Fruit fly (Drosophila melanogaster) whole organism, prepupa: ENCODE measurements around the gene Shawn.

ENCODE experiments used
- CG3032 ChIP-seq: fragments of 200-800 bp; optimal IDR thresholded peaks from 2 replicates; lab custom pipeline; 2019; ENCODE audit warnings: missing biosample characterization, mild to moderate bottlenecking, missing genetic modification characterization, moderate library complexity
- CG6276 ChIP-seq: fragments of 200-800 bp; sonication (Bioruptor generic); optimal IDR thresholded peaks from 2 replicates; lab custom pipeline; 2017; ENCODE audit warnings: missing biosample characterization, mild to moderate bottlenecking, missing genetic modification characterization
- CG6792 ChIP-seq: fragments of 200-800 bp; sonication (Bioruptor generic); optimal IDR thresholded peaks from 3 replicates; lab custom pipeline; 2016; ENCODE audit warnings: missing biosample characterization, missing genetic modification characterization
- Gug ChIP-seq: fragments of 200-800 bp; sonication (Bioruptor generic); IDR thresholded peaks from 2 replicates; pipeline ENCODE4 v1.3.6; 2022; ENCODE audit warnings: missing biosample characterization, missing genetic modification characterization
- Hr39 ChIP-seq: fragments of 200-800 bp; sonication (Bioruptor generic); optimal IDR thresholded peaks from 2 replicates; lab custom pipeline; 2016; ENCODE audit warnings: missing biosample characterization, missing genetic modification characterization
- esn ChIP-seq: fragments of 200-800 bp; sonication (Bioruptor generic); optimal IDR thresholded peaks from 2 replicates; lab custom pipeline; 2016; ENCODE audit warnings: missing biosample characterization, mild to moderate bottlenecking, missing genetic modification characterization, moderate library complexity
- ss ChIP-seq, 2 experiments: fragments of 200-800 bp; sonication (Bioruptor generic); optimal IDR thresholded peaks; 2 replicates in 1 of 2; 3 replicates in 1 of 2; lab custom pipeline; 2017 to 2018; ENCODE audit warnings: mild to moderate bottlenecking in 2 of 2, missing biosample characterization in 2 of 2, missing genetic modification characterization in 2 of 2, moderate library complexity in 1 of 2

DNA sequence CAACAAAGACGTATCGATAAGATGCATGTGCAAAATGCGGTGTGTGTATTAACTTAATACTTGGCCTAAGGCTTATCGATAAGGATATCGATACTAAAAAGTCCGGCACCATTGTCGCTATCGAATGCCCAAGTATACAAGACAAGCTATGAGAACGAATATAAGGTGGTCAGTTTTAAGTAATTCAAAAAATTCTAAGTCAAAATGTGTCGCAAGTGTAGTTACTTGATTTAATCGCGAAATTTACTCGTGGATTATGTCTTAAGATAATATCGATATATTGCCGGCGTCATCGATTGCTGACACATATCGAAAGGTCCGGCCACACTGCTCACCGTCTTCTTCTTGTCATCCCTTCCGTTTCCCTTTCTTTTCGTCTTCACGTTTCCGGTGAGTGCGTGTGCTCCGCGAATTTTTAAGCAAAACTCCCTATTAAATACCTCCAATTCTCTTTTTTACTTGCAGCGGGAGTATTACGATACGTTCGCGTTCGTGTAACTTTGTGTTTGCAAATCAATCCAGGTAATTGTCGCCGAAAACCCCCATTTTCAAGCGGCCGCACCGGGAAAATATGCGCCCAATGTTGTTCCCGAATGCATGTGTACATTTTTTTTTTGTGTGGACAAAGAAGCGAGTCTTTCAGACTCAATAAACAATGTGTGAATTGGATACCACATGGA, 13.5 kb upstream of the Shawn start, which contains the start of gene RpS10b:
- peak; percentile 47 for TF ChIP-seq CG3032 (tag; lab: Kevin White, UChicago)
- TF ChIP-seq Hr39 (GFP tag; lab: Kevin White, UChicago): peak; percentile 77
- peak; percentile 90 for TF ChIP-seq esn
- TF ChIP-seq ss (GFP tag; optimal IDR thresholded peaks at IDR 0.05; lab: Kevin White, UChicago): peak; percentile 86 to 95
- TF ChIP-seq CG6792 (GFP tag; lab: Kevin White, UChicago): peak; percentile 81
- TF ChIP-seq CG6276: peak; percentile 39
- TF ChIP-seq Gug: no peak
